Fruit fly (Drosophila melanogaster) whole organism, embryonic: ENCODE results near the gene CG11095.

Experiments used
- B-H2 ChIP-seq: fragments of 200-800 bp; sonication (Bioruptor generic); optimal IDR thresholded peaks from 2 replicates; lab custom pipeline; 2018; ENCODE audit warnings: missing biosample characterization, mild to moderate bottlenecking, missing genetic modification characterization
- Bgb ChIP-seq: fragments of 200-800 bp; sonication (Bioruptor generic); IDR thresholded peaks from 2 replicates; pipeline ENCODE4 v1.3.6; 2022; ENCODE audit warnings: missing biosample characterization, missing genetic modification characterization; ENCODE audit not compliant: partially characterized antibody
- CG10431 ChIP-seq: fragments of 200-800 bp; sonication (Bioruptor generic); optimal IDR thresholded peaks from 3 replicates; lab custom pipeline; 2018; ENCODE audit warnings: missing biosample characterization, mild to moderate bottlenecking, missing genetic modification characterization
- CG10979 ChIP-seq: fragments of 200-800 bp; sonication (Bioruptor generic); optimal IDR thresholded peaks from 2 replicates; lab custom pipeline; 2018; ENCODE audit warnings: missing biosample characterization, mild to moderate bottlenecking, missing genetic modification characterization, moderate library complexity
- CG11560 ChIP-seq: fragments of 200-800 bp; sonication (Bioruptor generic); IDR thresholded peaks from 3 replicates; pipeline ENCODE4 v1.3.6; 2022; ENCODE audit warnings: missing biosample characterization, missing genetic modification characterization
- CG12104 ChIP-seq: fragments of 200-800 bp; sonication (Bioruptor generic); optimal IDR thresholded peaks from 3 replicates; lab custom pipeline; 2016; ENCODE audit warnings: missing biosample characterization, missing genetic modification characterization
- CG12659 ChIP-seq: fragments of 200-800 bp; sonication (Bioruptor generic); optimal IDR thresholded peaks from 3 replicates; lab custom pipeline; 2017; ENCODE audit warnings: mild to moderate bottlenecking, missing biosample characterization, missing genetic modification reagents, missing genetic modification characterization
- CG12769 ChIP-seq: fragments of 200-800 bp; sonication (Bioruptor generic); optimal IDR thresholded peaks from 2 replicates; lab custom pipeline; 2019; ENCODE audit warnings: missing biosample characterization, mild to moderate bottlenecking, missing genetic modification characterization, moderate library complexity
- CG14860 ChIP-seq: fragments of 200-800 bp; sonication (Bioruptor generic); IDR thresholded peaks from 3 replicates; pipeline ENCODE4 v1.3.6; 2022; ENCODE audit warnings: missing biosample characterization, missing genetic modification characterization; ENCODE audit not compliant: partially characterized antibody
- CG15696 ChIP-seq: fragments of 200-800 bp; sonication (Bioruptor generic); optimal IDR thresholded peaks from 2 replicates; lab custom pipeline; 2019; ENCODE audit warnings: missing biosample characterization, mild to moderate bottlenecking, missing genetic modification characterization, moderate library complexity
- CG16863 ChIP-seq: fragments of 200-800 bp; sonication (Bioruptor generic); optimal IDR thresholded peaks from 3 replicates; lab custom pipeline; 2016; ENCODE audit warnings: missing biosample characterization, missing genetic modification characterization
- CG17186 ChIP-seq: fragments of 200-800 bp; sonication (Bioruptor generic); optimal IDR thresholded peaks from 3 replicates; lab custom pipeline; 2017; ENCODE audit warnings: missing biosample characterization, missing genetic modification reagents, missing genetic modification characterization
- CG17802 ChIP-seq: fragments of 200-800 bp; sonication (Bioruptor generic); optimal IDR thresholded peaks from 2 replicates; lab custom pipeline; 2018; ENCODE audit warnings: missing biosample characterization, mild to moderate bottlenecking, missing genetic modification characterization, moderate library complexity
- CG2120 ChIP-seq: fragments of 200-800 bp; sonication (Bioruptor generic); optimal IDR thresholded peaks from 3 replicates; lab custom pipeline; 2016; ENCODE audit warnings: missing biosample characterization, missing genetic modification characterization
- CG33557 ChIP-seq: fragments of 200-800 bp; sonication (Bioruptor generic); optimal IDR thresholded peaks from 2 replicates; lab custom pipeline; 2019; ENCODE audit warnings: missing biosample characterization, mild to moderate bottlenecking, missing genetic modification characterization, moderate library complexity
- CG34422 ChIP-seq: fragments of 200-800 bp; sonication (Bioruptor generic); IDR thresholded peaks from 3 replicates; pipeline ENCODE4 v1.3.6; 2022; ENCODE audit warnings: missing biosample characterization, missing genetic modification characterization
- CG4854 ChIP-seq: fragments of 200-800 bp; sonication (Bioruptor generic); optimal IDR thresholded peaks from 2 replicates; lab custom pipeline; 2016; ENCODE audit warnings: missing biosample characterization, missing genetic modification characterization, inconsistent platforms
- CG9215 ChIP-seq: fragments of 200-800 bp; sonication (Bioruptor generic); IDR thresholded peaks from 2 replicates; pipeline ENCODE4 v1.3.6; 2022; ENCODE audit warnings: missing biosample characterization, missing genetic modification characterization
- CkIIα-i1 ChIP-seq: fragments of 200-800 bp; sonication (Bioruptor generic); IDR thresholded peaks from 2 replicates; pipeline ENCODE4 v1.3.6; 2022; ENCODE audit warnings: missing biosample characterization, missing genetic modification characterization
- Dp ChIP-seq: fragments of 200-800 bp; sonication (Bioruptor generic); optimal IDR thresholded peaks from 2 replicates; lab custom pipeline; 2018; ENCODE audit warnings: missing biosample characterization, mild to moderate bottlenecking, missing genetic modification characterization, moderate library complexity
- Eip74EF ChIP-seq, 2 experiments: fragments of 200-800 bp in 1 of 2; fragments of >200 bp in 1 of 2; sonication (Bioruptor generic) in 1 of 2; optimal IDR thresholded peaks; 2 replicates each; lab custom pipeline; 2017 to 2019; ENCODE audit warnings: missing biosample characterization in 2 of 2, missing genetic modification characterization in 2 of 2, mild to moderate bottlenecking in 1 of 2, moderate library complexity in 1 of 2
- Fer3 ChIP-seq: fragments of 200-800 bp; sonication (Bioruptor generic); optimal IDR thresholded peaks from 2 replicates; lab custom pipeline; 2018; ENCODE audit warnings: missing biosample characterization, mild to moderate bottlenecking, missing genetic modification characterization, moderate library complexity
- HHEX ChIP-seq: fragments of 200-800 bp; sonication (Bioruptor generic); optimal IDR thresholded peaks from 3 replicates; lab custom pipeline; 2017; ENCODE audit warnings: missing biosample characterization, mild to moderate bottlenecking, missing genetic modification characterization, missing genetic modification reagents
- HLH54F ChIP-seq: fragments of 200-800 bp; sonication (Bioruptor generic); optimal IDR thresholded peaks from 3 replicates; lab custom pipeline; 2016; ENCODE audit warnings: missing biosample characterization, missing genetic modification characterization
- HmgD ChIP-seq: fragments of 200-800 bp; sonication (Bioruptor generic); optimal IDR thresholded peaks from 3 replicates; lab custom pipeline; 2016; ENCODE audit warnings: missing biosample characterization, missing genetic modification characterization
- Hr3 ChIP-seq: fragments of 200-800 bp; sonication (Bioruptor generic); optimal IDR thresholded peaks from 3 replicates; lab custom pipeline; 2016; ENCODE audit warnings: missing biosample characterization, missing genetic modification characterization
- Kr ChIP-seq: fragments of 200-800 bp; sonication (Bioruptor generic); optimal IDR thresholded peaks from 2 replicates; lab custom pipeline; 2017; ENCODE audit warnings: missing biosample characterization, mild to moderate bottlenecking, missing genetic modification characterization
- MESR4 ChIP-seq: fragments of 200-800 bp; sonication (Bioruptor generic); optimal IDR thresholded peaks from 2 replicates; lab custom pipeline; 2018; ENCODE audit warnings: missing biosample characterization, mild to moderate bottlenecking, missing genetic modification characterization, moderate library complexity
- Meics ChIP-seq: fragments of 200-800 bp; sonication (Bioruptor generic); optimal IDR thresholded peaks from 2 replicates; lab custom pipeline; 2017; ENCODE audit warnings: missing biosample characterization, mild to moderate bottlenecking, missing genetic modification characterization
- Mrtf ChIP-seq: fragments of 200-800 bp; sonication (Bioruptor generic); IDR thresholded peaks from 3 replicates; pipeline ENCODE4 v1.3.6; 2022; ENCODE audit warnings: missing biosample characterization, missing genetic modification characterization
- Myb ChIP-seq: fragments of 200-800 bp; sonication (Bioruptor generic); optimal IDR thresholded peaks from 2 replicates; lab custom pipeline; 2016; ENCODE audit warnings: missing biosample characterization, missing genetic modification characterization
- NC2β ChIP-seq: fragments of 200-800 bp; sonication (Bioruptor generic); optimal IDR thresholded peaks from 2 replicates; lab custom pipeline; 2016; ENCODE audit warnings: missing biosample characterization, missing genetic modification characterization
- YL-1 ChIP-seq: fragments of 200-800 bp; sonication (Bioruptor generic); optimal IDR thresholded peaks from 3 replicates; lab custom pipeline; 2017; ENCODE audit warnings: missing biosample characterization, mild to moderate bottlenecking, missing genetic modification characterization
- aop ChIP-seq: fragments of 200-800 bp; sonication (Bioruptor generic); IDR thresholded peaks from 2 replicates; pipeline ENCODE4 v1.3.6; 2022; ENCODE audit warnings: missing biosample characterization, missing genetic modification characterization
- ato ChIP-seq: fragments of 200-800 bp; sonication (Bioruptor generic); IDR thresholded peaks from 2 replicates; pipeline ENCODE4 v1.3.6; 2022; ENCODE audit warnings: missing biosample characterization, missing genetic modification characterization; ENCODE audit not compliant: partially characterized antibody
- chinmo ChIP-seq: fragments of 200-800 bp; sonication (Bioruptor generic); IDR thresholded peaks from 4 replicates; pipeline ENCODE4 v1.3.6; 2022; ENCODE audit warnings: missing biosample characterization, missing genetic modification characterization; ENCODE audit not compliant: partially characterized antibody
- crp ChIP-seq, 2 experiments: fragments of 200-800 bp; sonication (Bioruptor generic); optimal IDR thresholded peaks; 2 replicates in 1 of 2; 3 replicates in 1 of 2; lab custom pipeline; 2017; ENCODE audit warnings: missing biosample characterization in 2 of 2, missing genetic modification characterization in 2 of 2, mild to moderate bottlenecking in 1 of 2, moderate library complexity in 1 of 2
- danr ChIP-seq: fragments of 200-800 bp; sonication (Bioruptor generic); IDR thresholded peaks from 2 replicates; pipeline ENCODE4 v1.3.6; 2022; ENCODE audit warnings: missing biosample characterization, missing genetic modification characterization
- ftz-f1 ChIP-seq: fragments of 200-800 bp; sonication (Bioruptor generic); optimal IDR thresholded peaks from 2 replicates; lab custom pipeline; 2016; ENCODE audit warnings: missing biosample characterization, missing genetic modification characterization
- fu2 ChIP-seq: fragments of 200-800 bp; sonication (Bioruptor generic); optimal IDR thresholded peaks from 2 replicates; lab custom pipeline; 2016; ENCODE audit warnings: missing biosample characterization, missing genetic modification characterization
- grn ChIP-seq: fragments of 200-800 bp; sonication (Bioruptor generic); optimal IDR thresholded peaks from 3 replicates; lab custom pipeline; 2017; ENCODE audit warnings: missing biosample characterization, missing genetic modification characterization
- h ChIP-seq: fragments of >200 bp; optimal IDR thresholded peaks from 2 replicates; lab custom pipeline; 2017
- kay ChIP-seq: fragments of 200-800 bp; sonication (Bioruptor generic); optimal IDR thresholded peaks from 2 replicates; lab custom pipeline; 2016; ENCODE audit warnings: missing biosample characterization, missing genetic modification characterization
- mirr ChIP-seq: fragments of 200-800 bp; sonication (Bioruptor generic); optimal IDR thresholded peaks from 3 replicates; lab custom pipeline; 2018; ENCODE audit warnings: missing biosample characterization, mild to moderate bottlenecking, missing genetic modification characterization
- mld ChIP-seq: fragments of 200-800 bp; sonication (Bioruptor generic); IDR thresholded peaks from 3 replicates; pipeline ENCODE4 v1.3.6; 2022; ENCODE audit warnings: missing biosample characterization, missing genetic modification characterization; ENCODE audit not compliant: partially characterized antibody
- nom ChIP-seq: fragments of 200-800 bp; sonication (Bioruptor generic); optimal IDR thresholded peaks from 2 replicates; lab custom pipeline; 2017; ENCODE audit warnings: missing biosample characterization, missing genetic modification characterization, mild to moderate bottlenecking, moderate library complexity, missing genetic modification reagents
- trem ChIP-seq: fragments of 200-800 bp; optimal IDR thresholded peaks from 3 replicates; lab custom pipeline; 2019; ENCODE audit warnings: missing biosample characterization, mild to moderate bottlenecking, missing genetic modification characterization, moderate library complexity
- unpg ChIP-seq: fragments of 200-800 bp; sonication (Bioruptor generic); optimal IDR thresholded peaks from 3 replicates; lab custom pipeline; 2018; ENCODE audit warnings: missing biosample characterization, mild to moderate bottlenecking, missing genetic modification characterization, moderate library complexity

CG11095 gene

DNA sequence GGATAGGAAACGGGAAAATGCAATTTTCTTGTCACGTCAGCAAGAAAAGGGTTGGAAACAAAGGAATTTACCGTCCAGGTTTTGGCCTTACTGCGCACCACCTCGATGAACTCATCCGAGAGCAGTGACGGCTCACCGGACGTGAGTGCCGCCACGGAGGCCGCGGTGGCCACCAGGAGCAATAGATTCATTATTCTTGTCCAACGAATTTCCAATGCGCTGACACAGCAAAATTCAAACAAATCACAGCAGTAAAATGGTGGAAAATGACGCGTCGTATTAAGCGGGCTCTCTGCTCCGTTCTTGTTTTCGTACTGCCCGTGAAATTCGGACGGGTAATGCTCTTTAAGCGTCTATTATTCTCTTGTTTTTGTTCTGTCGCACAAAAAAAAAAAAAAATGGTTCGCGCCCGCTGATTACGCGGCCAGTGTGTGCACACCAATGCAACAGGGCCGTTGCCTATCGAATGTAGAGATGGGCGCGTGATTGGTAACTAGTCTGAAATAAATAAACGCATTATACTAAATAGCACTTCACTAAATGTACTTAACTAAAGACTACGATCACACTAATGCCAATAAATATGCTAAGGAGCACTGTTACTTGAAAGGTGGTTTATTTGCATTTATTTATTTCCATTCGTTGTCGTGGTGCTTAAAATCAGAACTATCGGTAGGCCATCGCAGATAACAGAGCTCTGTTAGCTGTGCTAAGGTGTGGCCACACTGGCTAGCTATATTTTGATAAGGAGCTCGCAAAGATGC, 29.6 kb upstream of the CG11095 start, which contains the start of the genes CtsB and amrt (continued):
- TF ChIP-seq crp (GFP tag; optimal IDR thresholded peaks at IDR 0.05; lab: Kevin White, UChicago): peak in 1 of 2 experiments; percentile 65
- TF ChIP-seq trem (tag; lab: Kevin White, UChicago): peak; percentile 44
- peak; percentile 30 for TF ChIP-seq MESR4
- TF ChIP-seq Mrtf (GFP tag; lab: Robert Waterston, UW): no peak
- TF ChIP-seq mld (GFP tag; lab: Robert Waterston, UW): 0 out of 3 replicates have a peak, but pooled peaks have one; percentile 43
- TF ChIP-seq Dp: peak; percentile 45
- TF ChIP-seq aop (GFP tag; lab: Robert Waterston, UW): no peak
- TF ChIP-seq ato: peak; percentile 40; the same call in 1 of the 2 replicates
- TF ChIP-seq Hr3: peak; percentile 17
- peak; percentile 9 for TF ChIP-seq CG12104 (GFP tag; lab: Kevin White, UChicago)
- TF ChIP-seq kay (GFP tag; lab: Kevin White, UChicago): peak; percentile 28
- TF ChIP-seq Myb: peak; percentile 52
- peak; percentile 1 for TF ChIP-seq ftz-f1
- TF ChIP-seq CG9215 (GFP tag; lab: Robert Waterston, UW): no peak
- peak; percentile 36 for TF ChIP-seq CG33557 (GFP tag; lab: Kevin White, UChicago)
- TF ChIP-seq nom: peak; percentile 86
- peak; percentile 20 for TF ChIP-seq B-H2 (GFP tag; lab: Kevin White, UChicago)
- TF ChIP-seq h (lab: Kevin White, UChicago): no peak
- peak; percentile 1 for TF ChIP-seq NC2β
- peak; percentile 49 for TF ChIP-seq CG15696 (tag; lab: Kevin White, UChicago)
- TF ChIP-seq CG2120 (GFP tag; lab: Kevin White, UChicago): peak; percentile 68
- peak; percentile 43 for TF ChIP-seq Kr
- TF ChIP-seq chinmo (GFP tag; lab: Robert Waterston, UW): peak; percentile 72; the same call in 2 of the 4 replicates
- TF ChIP-seq CG17802 (tag; lab: Kevin White, UChicago): peak; percentile 13
- no peak for TF ChIP-seq CkIIα-i1 (GFP tag; lab: Robert Waterston, UW)
- no peak for TF ChIP-seq danr (GFP tag; lab: Robert Waterston, UW)
- peak; percentile 56 for TF ChIP-seq fu2 (GFP tag; lab: Kevin White, UChicago)
- TF ChIP-seq Meics (GFP tag; lab: Kevin White, UChicago): peak; percentile 30
- 0 out of 3 replicates have a peak, but pooled peaks have one; percentile 18 for TF ChIP-seq CG34422
- TF ChIP-seq HLH54F: peak; percentile 67
- TF ChIP-seq grn (GFP tag; lab: Kevin White, UChicago): peak; percentile 46
- peak; percentile 38 for TF ChIP-seq CG10979 (tag; lab: Kevin White, UChicago)
- no peak for TF ChIP-seq Eip74EF (GFP tag; optimal IDR thresholded peaks at IDR 0.05; lab: Kevin White, UChicago)
- peak; percentile 68 for TF ChIP-seq HmgD (GFP tag; lab: Kevin White, UChicago)
- TF ChIP-seq mirr (GFP tag; lab: Kevin White, UChicago): no peak
- TF ChIP-seq CG17186 (GFP tag; lab: Kevin White, UChicago): peak; percentile 95
- peak; percentile 35 for TF ChIP-seq unpg (GFP tag; lab: Kevin White, UChicago)
- peak; percentile 59 for TF ChIP-seq CG12769 (tag; lab: Kevin White, UChicago)
- peak; percentile 71 for TF ChIP-seq CG12659
- peak; percentile 78 for TF ChIP-seq Bgb (GFP tag; lab: Robert Waterston, UW)
- TF ChIP-seq HHEX (GFP tag; lab: Kevin White, UChicago): no peak
- TF ChIP-seq CG11560 (tag; lab: Robert Waterston, UW): peak; percentile 46; the same call in 1 of the 3 replicates
- TF ChIP-seq CG10431 (GFP tag; lab: Kevin White, UChicago): no peak
- peak; percentile 12 for TF ChIP-seq CG4854 (GFP tag; lab: Kevin White, UChicago)
- peak; percentile 51 for TF ChIP-seq YL-1 (GFP tag; lab: Kevin White, UChicago)
- TF ChIP-seq CG16863 (GFP tag; lab: Kevin White, UChicago): peak; percentile 17
- peak; percentile 75 for TF ChIP-seq CG14860 (GFP tag; lab: Robert Waterston, UW)
- peak; percentile 26 for TF ChIP-seq Fer3 (tag; lab: Kevin White, UChicago)
